Worm (Caenorhabditis elegans): ENCODE measurements around the gene cpsf-4.

ce11 chrIV:12051049-12051792 lies 42.0 kb downstream of the cpsf-4 start, which contains the start of the genes bre-5 and spt-5:
- TF ChIP-seq ama-1 (optimal IDR thresholded peaks at IDR 0.05) (no peak), nhr-23 (tag; optimal IDR thresholded peaks at IDR 0.05) (no peak), nhr-237 (tag; optimal IDR thresholded peaks at IDR 0.05) (no peak), nhr-11 (tag; optimal IDR thresholded peaks at IDR 0.05) (no peak)

Data from whole organism, L2 larva.